Worm (Caenorhabditis elegans) whole organism, late embryonic: ENCODE measurements around the gene Y47D3A.1.

ENCODE experiments used
- C08G9.2 ChIP-seq: sonication (generic microtip); optimal IDR thresholded peaks from 2 replicates; lab custom pipeline; 2016; ENCODE audit warnings: mild to moderate bottlenecking, missing genetic modification characterization, moderate library complexity, missing compliant biosample characterization
- C38D4.7 ChIP-seq: fragments of 200-800 bp; sonication (Bioruptor generic); optimal IDR thresholded peaks from 2 replicates; lab custom pipeline; 2018; ENCODE audit warnings: mild to moderate bottlenecking, missing genetic modification characterization, moderate library complexity, missing compliant biosample characterization
- K02D7.2 ChIP-seq: sonication (generic microtip); optimal IDR thresholded peaks from 2 replicates; lab custom pipeline; 2017; ENCODE audit warnings: mild to moderate bottlenecking, missing genetic modification characterization, missing compliant biosample characterization
- ahr-1 ChIP-seq: sonication (generic microtip); optimal IDR thresholded peaks from 2 replicates; lab custom pipeline; 2016; ENCODE audit warnings: missing genetic modification characterization, missing compliant biosample characterization
- ceh-14 ChIP-seq: sonication (generic microtip); optimal IDR thresholded peaks from 2 replicates; lab custom pipeline; 2016; ENCODE audit warnings: missing genotype, missing genetic modification characterization, missing compliant biosample characterization
- ceh-18 ChIP-seq: sonication (generic microtip); optimal IDR thresholded peaks from 2 replicates; lab custom pipeline; 2016; ENCODE audit warnings: missing genetic modification characterization, missing compliant biosample characterization
- ceh-2 ChIP-seq: sonication (generic microtip); optimal IDR thresholded peaks from 2 replicates; lab custom pipeline; 2016; ENCODE audit warnings: missing genotype, missing genetic modification characterization, missing compliant biosample characterization
- ceh-31 ChIP-seq: sonication (generic microtip); optimal IDR thresholded peaks from 2 replicates; lab custom pipeline; 2016; ENCODE audit warnings: missing genetic modification characterization, missing compliant biosample characterization
- ceh-34 ChIP-seq: sonication (generic microtip); optimal IDR thresholded peaks from 2 replicates; lab custom pipeline; 2016; ENCODE audit warnings: mild to moderate bottlenecking, missing genetic modification characterization, missing compliant biosample characterization
- ceh-45 ChIP-seq: fragments of 200-800 bp; sonication (Bioruptor generic); IDR thresholded peaks from 2 replicates; pipeline ENCODE4 v1.3.6; 2022; ENCODE audit warnings: missing genetic modification reagents, missing genetic modification characterization, missing compliant biosample characterization
- ceh-48 ChIP-seq: sonication (generic microtip); optimal IDR thresholded peaks from 2 replicates; lab custom pipeline; 2016; ENCODE audit warnings: missing genetic modification characterization, inconsistent platforms, missing compliant biosample characterization
- dmd-4 ChIP-seq: sonication (generic microtip); optimal IDR thresholded peaks from 2 replicates; lab custom pipeline; 2016; ENCODE audit warnings: borderline replicate concordance, missing genetic modification characterization, missing compliant biosample characterization
- elt-4 ChIP-seq: sonication (generic microtip); optimal IDR thresholded peaks from 2 replicates; lab custom pipeline; 2016; ENCODE audit warnings: missing genetic modification characterization, missing compliant biosample characterization
- ets-4 ChIP-seq: sonication (generic microtip); optimal IDR thresholded peaks from 2 replicates; lab custom pipeline; 2016; ENCODE audit warnings: missing genetic modification characterization, missing compliant biosample characterization
- hlh-6 ChIP-seq: sonication (generic microtip); optimal IDR thresholded peaks from 2 replicates; lab custom pipeline; 2016; ENCODE audit warnings: missing genotype, missing genetic modification characterization, missing compliant biosample characterization
- lim-6 ChIP-seq: sonication (generic microtip); optimal IDR thresholded peaks from 2 replicates; lab custom pipeline; 2016; ENCODE audit warnings: missing genetic modification characterization, missing compliant biosample characterization
- lin-11 ChIP-seq: fragments of 200-800 bp; sonication (Bioruptor generic); optimal IDR thresholded peaks from 2 replicates; lab custom pipeline; 2018; ENCODE audit warnings: mild to moderate bottlenecking, missing genetic modification characterization, missing compliant biosample characterization
- madf-2 ChIP-seq: sonication (generic microtip); optimal IDR thresholded peaks from 2 replicates; lab custom pipeline; 2017; ENCODE audit warnings: missing genetic modification characterization, missing compliant biosample characterization
- mec-3 ChIP-seq: sonication (generic microtip); optimal IDR thresholded peaks from 2 replicates; lab custom pipeline; 2016; ENCODE audit warnings: borderline replicate concordance, missing genetic modification characterization, missing compliant biosample characterization
- nfya-1 ChIP-seq: sonication (generic microtip); optimal IDR thresholded peaks from 2 replicates; lab custom pipeline; 2017; ENCODE audit warnings: missing genetic modification characterization, mild to moderate bottlenecking, missing compliant biosample characterization, antibody characterized with exemption, moderate library complexity
- nhr-11 ChIP-seq: fragments of 150-350 bp; optimal IDR thresholded peaks from 2 replicates; lab custom pipeline; 2014; ENCODE audit warnings: missing biosample characterization, missing genetic modification characterization
- npax-4 ChIP-seq: sonication (generic microtip); optimal IDR thresholded peaks from 2 replicates; lab custom pipeline; 2016; ENCODE audit warnings: missing genetic modification characterization, missing compliant biosample characterization
- odd-2 ChIP-seq: sonication (generic microtip); optimal IDR thresholded peaks from 2 replicates; lab custom pipeline; 2017; ENCODE audit warnings: antibody characterized with exemption, mild to moderate bottlenecking, missing genetic modification characterization, missing compliant biosample characterization
- pag-3 ChIP-seq: sonication (generic microtip); optimal IDR thresholded peaks from 2 replicates; lab custom pipeline; 2016; ENCODE audit warnings: missing compliant biosample characterization, missing genetic modification characterization, borderline replicate concordance
- pat-9 ChIP-seq: fragments of 200-800 bp; sonication (Bioruptor generic); optimal IDR thresholded peaks from 2 replicates; lab custom pipeline; 2018; ENCODE audit warnings: mild to moderate bottlenecking, missing genetic modification characterization, moderate library complexity, missing compliant biosample characterization
- pax-1 ChIP-seq: fragments of 150-350 bp; optimal IDR thresholded peaks from 2 replicates; lab custom pipeline; 2014; ENCODE audit warnings: missing biosample characterization, missing genetic modification characterization
- pha-2 ChIP-seq: sonication (generic microtip); optimal IDR thresholded peaks from 2 replicates; lab custom pipeline; 2017; ENCODE audit warnings: mild to moderate bottlenecking, missing genetic modification characterization, missing compliant biosample characterization
- pros-1 ChIP-seq: fragments of 150-350 bp; optimal IDR thresholded peaks from 2 replicates; lab custom pipeline; 2014; ENCODE audit warnings: missing biosample characterization, missing genetic modification reagents, missing genetic modification characterization
- ref-2 ChIP-seq: sonication (generic microtip); optimal IDR thresholded peaks from 2 replicates; lab custom pipeline; 2016; ENCODE audit warnings: missing genetic modification characterization, missing compliant biosample characterization
- rnt-1 ChIP-seq: sonication (generic microtip); optimal IDR thresholded peaks from 2 replicates; lab custom pipeline; 2016; ENCODE audit warnings: missing genetic modification characterization, missing compliant biosample characterization
- sdc-2 ChIP-seq: sonication (generic microtip); optimal IDR thresholded peaks from 2 replicates; lab custom pipeline; 2016; ENCODE audit warnings: missing genotype, missing genetic modification characterization, missing compliant biosample characterization
- sox-2 ChIP-seq: fragments of 200-800 bp; sonication (Bioruptor generic); IDR thresholded peaks from 2 replicates; pipeline ENCODE4 v1.3.6; 2022; ENCODE audit warnings: missing genetic modification reagents, missing genetic modification characterization, missing compliant biosample characterization
- sox-4 ChIP-seq: sonication (generic microtip); optimal IDR thresholded peaks from 2 replicates; lab custom pipeline; 2017; ENCODE audit warnings: mild to moderate bottlenecking, missing genetic modification characterization, inconsistent platforms, missing compliant biosample characterization
- tbx-2 ChIP-seq: sonication (generic microtip); optimal IDR thresholded peaks from 2 replicates; lab custom pipeline; 2016; ENCODE audit warnings: missing genetic modification characterization, missing compliant biosample characterization
- ttx-3 ChIP-seq: sonication (generic microtip); optimal IDR thresholded peaks from 2 replicates; lab custom pipeline; 2016; ENCODE audit warnings: missing genetic modification reagents, missing genetic modification characterization, missing compliant biosample characterization
- unc-3 ChIP-seq, 2 experiments: fragments of 200-800 bp in 1 of 2; sonication (Bioruptor generic) in 1 of 2; sonication (generic microtip) in 1 of 2; conservative IDR thresholded peaks in 1 of 2; optimal IDR thresholded peaks in 1 of 2; 2 replicates each; pipeline versions ENCODE4 v1.3.6 to Lab custom; 2016 to 2022; ENCODE audit warnings: missing compliant biosample characterization in 2 of 2, missing genetic modification characterization in 2 of 2, missing genetic modification reagents in 1 of 2
- unc-42 ChIP-seq: sonication (generic microtip); optimal IDR thresholded peaks from 2 replicates; lab custom pipeline; 2016; ENCODE audit warnings: missing genotype, missing genetic modification characterization, missing compliant biosample characterization
- unc-86 ChIP-seq: sonication (generic microtip); optimal IDR thresholded peaks from 2 replicates; lab custom pipeline; 2016; ENCODE audit warnings: missing genetic modification characterization, missing compliant biosample characterization
- zip-5 ChIP-seq: sonication (generic microtip); optimal IDR thresholded peaks from 2 replicates; lab custom pipeline; 2016; ENCODE audit warnings: missing genetic modification characterization, missing compliant biosample characterization
- ztf-16 ChIP-seq: sonication (generic microtip); optimal IDR thresholded peaks from 2 replicates; lab custom pipeline; 2017; ENCODE audit warnings: missing genetic modification characterization, missing compliant biosample characterization

Gene Y47D3A.1

DNA sequence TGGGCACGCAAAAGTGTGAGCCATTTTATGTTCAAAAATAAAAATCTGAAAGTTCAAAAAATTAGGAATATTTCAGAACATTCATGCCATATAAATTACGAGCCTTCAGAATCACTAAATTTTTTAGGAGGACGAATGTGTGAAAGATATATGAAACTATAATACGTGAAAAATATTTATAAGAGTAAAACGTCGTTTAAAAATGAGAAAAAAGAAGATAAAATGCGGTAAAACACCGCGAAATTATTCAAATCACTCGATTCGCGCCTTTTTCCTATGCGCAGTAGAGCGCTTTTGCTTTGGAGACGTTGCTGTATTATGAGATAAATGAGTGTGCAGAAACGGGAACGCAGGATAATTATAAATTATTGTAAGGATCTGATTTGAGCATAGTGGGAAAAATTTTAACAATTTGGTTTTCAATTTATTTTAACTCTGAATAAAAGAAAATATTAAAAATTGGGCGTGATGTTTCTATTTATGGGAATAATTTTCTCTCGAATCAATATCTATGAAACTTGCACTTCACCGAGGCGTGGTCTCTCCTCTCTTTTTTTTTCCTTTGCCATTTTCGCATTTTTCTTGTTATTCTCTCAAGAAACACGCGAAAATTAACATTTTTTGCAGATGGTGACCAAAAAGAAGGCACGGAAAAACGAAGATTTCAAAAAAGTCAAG, 22.3 kb downstream of the Y47D3A.1 start, which contains the start of the genes sup-35 and Y48A6C.4 (continued):
- TF ChIP-seq unc-3 (GFP tag; conservative IDR thresholded peaks at IDR 0.05; lab: Robert Waterston, UW): no peak
- TF ChIP-seq unc-3 (tag; optimal IDR thresholded peaks at IDR 0.05; lab: Kevin White, UChicago): peak; percentile 71
- peak; percentile 59 for TF ChIP-seq ttx-3 (tag; lab: Kevin White, UChicago)
- TF ChIP-seq mec-3 (tag; lab: Kevin White, UChicago): peak; percentile 88
- TF ChIP-seq sox-4 (tag; lab: Kevin White, UChicago): no peak
- peak; percentile 74 for TF ChIP-seq ceh-18 (tag; lab: Kevin White, UChicago)
- peak; percentile 60 for TF ChIP-seq npax-4 (tag; lab: Kevin White, UChicago)
- TF ChIP-seq rnt-1: peak; percentile 84
- peak; percentile 47 for TF ChIP-seq K02D7.2 (tag; lab: Kevin White, UChicago)
- TF ChIP-seq odd-2 (tag; lab: Kevin White, UChicago): no peak
- TF ChIP-seq ahr-1 (tag; lab: Kevin White, UChicago): peak; percentile 96
- TF ChIP-seq hlh-6: peak; percentile 28
- no peak for TF ChIP-seq lin-11 (tag; lab: Kevin White, UChicago)
- TF ChIP-seq tbx-2 (tag; lab: Kevin White, UChicago): peak; percentile 98
- TF ChIP-seq ref-2 (tag; lab: Kevin White, UChicago): peak; percentile 97
- TF ChIP-seq lim-6 (tag; lab: Kevin White, UChicago): peak; percentile 95
- TF ChIP-seq unc-86 (tag; lab: Kevin White, UChicago): peak; percentile 83
- peak; percentile 96 for TF ChIP-seq ceh-14
- peak; percentile 70 for TF ChIP-seq ztf-16 (tag; lab: Kevin White, UChicago)

DNA sequence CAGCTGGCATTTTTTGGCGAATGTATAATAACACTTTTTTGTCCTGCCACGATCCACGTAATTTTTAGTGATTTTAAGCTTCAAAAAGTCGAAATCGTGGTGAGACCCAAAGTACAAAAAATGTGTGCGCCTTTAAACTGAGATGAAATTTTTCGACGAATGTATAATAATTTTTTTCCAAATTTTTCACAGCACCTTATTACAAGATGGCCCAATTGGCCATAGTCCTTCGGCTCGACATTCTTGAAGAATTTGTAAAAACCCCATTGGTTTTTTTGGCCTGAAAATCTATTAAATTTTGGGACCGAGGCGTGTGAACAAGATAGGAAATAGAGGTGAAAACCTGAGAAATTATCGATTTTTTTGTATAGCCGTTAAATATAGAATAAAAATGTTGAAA, 25.7 kb downstream of the Y47D3A.1 start:
- no peak for TF ChIP-seq C38D4.7

DNA sequence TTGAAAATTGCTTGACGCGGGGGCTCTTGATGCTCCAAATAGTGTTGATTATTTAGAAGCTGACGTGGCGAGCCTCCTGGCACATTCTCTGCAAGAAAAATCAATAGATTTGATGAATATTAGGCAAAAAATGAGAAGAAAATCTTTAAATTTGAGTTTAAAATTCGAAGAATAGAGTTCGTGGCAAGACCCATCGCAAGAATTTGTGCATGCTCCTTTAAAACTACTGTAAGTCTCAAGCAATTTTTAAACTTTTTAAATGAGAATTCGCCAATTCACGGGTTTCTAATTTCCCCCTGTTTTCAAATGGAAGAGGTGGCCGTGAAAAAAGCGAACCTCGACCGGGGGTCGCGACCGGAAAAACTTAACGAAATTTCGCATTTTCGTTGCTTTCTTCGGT, 27.8 kb downstream of the Y47D3A.1 start:
- TF ChIP-seq pha-2 (tag; lab: Kevin White, UChicago) (no peak), unc-42 (tag; lab: Kevin White, UChicago) (no peak), npax-4 (tag; lab: Kevin White, UChicago) (no peak), tbx-2 (tag; lab: Kevin White, UChicago) (no peak), ceh-18 (tag; lab: Kevin White, UChicago) (no peak), ceh-2 (tag; lab: Kevin White, UChicago) (no peak), pat-9 (tag; lab: Kevin White, UChicago) (no peak), sdc-2 (tag; lab: Kevin White, UChicago) (no peak), dmd-4 (tag; lab: Kevin White, UChicago) (no peak), pros-1 (no peak), nfya-1 (no peak)

DNA sequence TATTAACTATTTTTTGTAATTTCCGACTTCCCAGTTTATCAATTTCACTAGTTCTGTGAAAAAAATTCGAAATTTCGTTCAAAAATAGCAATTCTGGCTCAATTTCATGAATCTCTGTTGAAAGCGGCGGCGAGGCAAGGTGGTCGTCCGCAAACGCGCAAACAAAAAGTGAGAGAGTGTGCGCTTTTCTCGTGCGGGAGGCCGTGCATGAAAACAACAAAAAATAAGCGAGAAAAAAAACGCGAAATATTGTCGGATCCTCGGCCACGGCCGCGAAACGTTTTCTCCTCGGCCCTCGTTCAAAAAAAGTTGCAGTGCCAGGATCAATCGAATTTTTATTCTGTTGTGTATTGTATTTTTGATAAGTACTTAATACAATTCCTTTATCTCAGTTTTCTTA, 28.9 kb downstream of the Y47D3A.1 start:
- TF ChIP-seq ahr-1 (tag; lab: Kevin White, UChicago) (no peak), tbx-2 (tag; lab: Kevin White, UChicago) (peak; percentile 42), ets-4 (peak; percentile 54), unc-3 (GFP tag; conservative IDR thresholded peaks at IDR 0.05; lab: Robert Waterston, UW) (no peak), unc-3 (tag; optimal IDR thresholded peaks at IDR 0.05; lab: Kevin White, UChicago) (no peak), madf-2 (tag; lab: Kevin White, UChicago) (no peak), unc-42 (tag; lab: Kevin White, UChicago) (no peak), ceh-31 (tag; lab: Kevin White, UChicago) (peak; percentile 61), C08G9.2 (tag; lab: Kevin White, UChicago) (peak; percentile 41)

DNA sequence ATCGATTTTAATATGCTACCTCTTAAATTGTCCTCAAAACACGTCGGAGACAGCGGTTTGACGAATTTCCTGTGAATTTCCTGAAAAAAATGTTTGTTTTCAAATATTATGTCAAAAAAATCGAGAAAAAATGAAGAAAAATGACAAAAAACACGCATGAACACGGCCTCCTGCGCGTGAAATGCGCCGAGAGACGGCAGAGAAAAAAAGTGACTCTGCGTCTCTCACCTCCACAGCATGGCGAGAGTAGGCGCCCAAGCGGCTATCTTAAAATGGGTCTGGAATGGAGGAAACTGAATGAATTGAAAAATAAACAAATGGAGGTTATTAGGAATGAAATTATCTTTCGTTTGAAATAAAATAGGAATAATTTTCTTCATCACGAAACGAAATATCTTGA, 30.9 kb downstream of the Y47D3A.1 start:
- TF ChIP-seq ceh-45 (GFP tag; lab: Robert Waterston, UW) (no peak), unc-86 (tag; lab: Kevin White, UChicago) (peak; percentile 13), elt-4 (tag; lab: Kevin White, UChicago) (no peak), C38D4.7 (no peak), tbx-2 (tag; lab: Kevin White, UChicago) (peak; percentile 5), ref-2 (tag; lab: Kevin White, UChicago) (peak; percentile 21), ahr-1 (tag; lab: Kevin White, UChicago) (no peak), sox-2 (GFP tag; lab: Robert Waterston, UW) (no peak), ceh-48 (tag; lab: Kevin White, UChicago) (peak; percentile 21), ceh-34 (tag; lab: Kevin White, UChicago) (peak; percentile 9), pha-2 (tag; lab: Kevin White, UChicago) (peak; percentile 15), ttx-3 (tag; lab: Kevin White, UChicago) (no peak), nfya-1 (peak; percentile 17), pax-1 (no peak), pag-3 (tag; lab: Kevin White, UChicago) (no peak), ztf-16 (tag; lab: Kevin White, UChicago) (peak; percentile 10), nhr-11 (no peak), ceh-31 (tag; lab: Kevin White, UChicago) (peak; percentile 74), C08G9.2 (tag; lab: Kevin White, UChicago) (peak; percentile 6), hlh-6 (no peak), zip-5 (tag; lab: Kevin White, UChicago) (no peak), unc-42 (tag; lab: Kevin White, UChicago) (peak; percentile 1)
